Fruit fly (Drosophila melanogaster): ENCODE measurements around the gene CG42564.

The CG42564 gene

DNA sequence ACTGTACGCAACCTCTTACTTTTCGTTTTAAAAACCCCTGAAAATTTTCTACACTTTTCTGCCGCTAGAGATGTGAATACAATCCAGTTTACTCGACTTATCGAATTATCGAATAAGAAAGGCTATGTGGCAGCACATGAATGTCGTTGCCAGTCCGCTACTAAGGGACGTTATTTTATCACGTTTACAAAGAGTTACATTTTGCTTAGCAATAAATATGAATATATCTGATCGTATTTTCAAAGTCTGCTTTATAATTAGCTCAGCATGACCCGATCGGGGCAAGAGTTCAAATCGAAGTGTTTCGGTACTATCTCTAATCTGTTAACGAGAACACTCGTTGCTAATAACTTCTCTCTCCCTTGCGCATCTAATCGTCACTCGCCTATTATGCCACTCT, 6.2 kb upstream of the CG42564 start, which contains the start of gene CG42724 (continued):
- TF ChIP-seq row (GFP tag; IDR thresholded peaks at IDR 0.05), result peak; percentile 89
- peak; percentile 78 for TF ChIP-seq Camta (GFP tag; optimal IDR thresholded peaks at IDR 0.05)
- no peak for TF ChIP-seq hbn (GFP tag; IDR thresholded peaks at IDR 0.05; ENCODE audit: partially characterized antibody)
- no peak for TF ChIP-seq Neu2 (GFP tag; optimal IDR thresholded peaks at IDR 0.05; ENCODE audit: borderline replicate concordance)
- no peak for TF ChIP-seq ftz-f1 (GFP tag; optimal IDR thresholded peaks at IDR 0.05)
- peak; percentile 49 for TF ChIP-seq CG4282 (GFP tag; optimal IDR thresholded peaks at IDR 0.05)
- peak; percentile 60 for TF ChIP-seq CG3163 (GFP tag; optimal IDR thresholded peaks at IDR 0.05)
- no peak for TF ChIP-seq CG31365 (tag; optimal IDR thresholded peaks at IDR 0.05)
- TF ChIP-seq CG13775 (GFP tag; optimal IDR thresholded peaks at IDR 0.05), result peak; percentile 36
- no peak for TF ChIP-seq CG8359 (GFP tag; optimal IDR thresholded peaks at IDR 0.05; ENCODE audit: borderline replicate concordance)
- no peak for TF ChIP-seq abd-A (tag; optimal IDR thresholded peaks at IDR 0.05)
- TF ChIP-seq sim (GFP tag; IDR thresholded peaks at IDR 0.05), result 0 out of 2 replicates have a peak, but pooled peaks have one; percentile 18
- peak; percentile 57; the same call in 1 of the 2 replicates for TF ChIP-seq CG6272 (GFP tag; IDR thresholded peaks at IDR 0.05)
- peak; percentile 9 for TF ChIP-seq bcd (GFP tag; optimal IDR thresholded peaks at IDR 0.05)
- TF ChIP-seq HHEX (GFP tag; optimal IDR thresholded peaks at IDR 0.05), result no peak
- TF ChIP-seq tll (GFP tag; optimal IDR thresholded peaks at IDR 0.05), result no peak
- TF ChIP-seq Dad (GFP tag; optimal IDR thresholded peaks at IDR 0.05), result peak; percentile 55
- no peak for TF ChIP-seq sqz (GFP tag; optimal IDR thresholded peaks at IDR 0.05)
- TF ChIP-seq CG15269 (tag; optimal IDR thresholded peaks at IDR 0.05), result no peak
- TF ChIP-seq klu (GFP tag; IDR thresholded peaks at IDR 0.05), result peak; percentile 21; the same call in 1 of the 2 replicates
- no peak for TF ChIP-seq Asciz (GFP tag; optimal IDR thresholded peaks at IDR 0.05)
- no peak for TF ChIP-seq CG13296 (GFP tag; optimal IDR thresholded peaks at IDR 0.05)
- no peak for TF ChIP-seq Vsx1 (GFP tag; optimal IDR thresholded peaks at IDR 0.05)
- peak; percentile 98 for TF ChIP-seq Ets65A (GFP tag)
- no peak for TF ChIP-seq usp (GFP tag; optimal IDR thresholded peaks at IDR 0.05)
- TF ChIP-seq CG15601 (tag; optimal IDR thresholded peaks at IDR 0.05), result no peak
- TF ChIP-seq CG13894 (tag; optimal IDR thresholded peaks at IDR 0.05), result no peak
- 0 out of 2 replicates have a peak, but pooled peaks have one; percentile 30 for TF ChIP-seq CG17328 (GFP tag; IDR thresholded peaks at IDR 0.05)
- no peak for TF ChIP-seq CG6654 (GFP tag; optimal IDR thresholded peaks at IDR 0.05)
- TF ChIP-seq CG17359 (tag; optimal IDR thresholded peaks at IDR 0.05), result no peak
- peak; percentile 45 for TF ChIP-seq sob (GFP tag; IDR thresholded peaks at IDR 0.05)
- TF ChIP-seq Optix (GFP tag; IDR thresholded peaks at IDR 0.05), result peak; percentile 69
- TF ChIP-seq run (tag; optimal IDR thresholded peaks at IDR 0.05), result no peak
- TF ChIP-seq CG2199 (GFP tag; IDR thresholded peaks at IDR 0.05), result 0 out of 3 replicates have a peak, but pooled peaks have one; percentile 55
- peak; percentile 81 for TF ChIP-seq HLH54F (GFP tag; optimal IDR thresholded peaks at IDR 0.05)
- no peak for TF ChIP-seq CG3407 (GFP tag; optimal IDR thresholded peaks at IDR 0.05)
- TF ChIP-seq Dfd (GFP tag; optimal IDR thresholded peaks at IDR 0.05), result no peak
- no peak for TF ChIP-seq CG6813 (GFP tag; optimal IDR thresholded peaks at IDR 0.05)
- no peak for TF ChIP-seq CG2712 (tag; optimal IDR thresholded peaks at IDR 0.05)
- no peak for TF ChIP-seq lov (optimal IDR thresholded peaks at IDR 0.05)
- 0 out of 3 replicates have a peak, but pooled peaks have one; percentile 32 for TF ChIP-seq lov (GFP tag; IDR thresholded peaks at IDR 0.05)
- 0 out of 2 replicates have a peak, but pooled peaks have one; percentile 30 for TF ChIP-seq CG31224 (GFP tag; IDR thresholded peaks at IDR 0.05)
- TF ChIP-seq CG2120 (GFP tag; optimal IDR thresholded peaks at IDR 0.05), result peak; percentile 84
- TF ChIP-seq CG12769 (tag; optimal IDR thresholded peaks at IDR 0.05), result no peak
- peak; percentile 12 for TF ChIP-seq kay (GFP tag; optimal IDR thresholded peaks at IDR 0.05)
- peak; percentile 46 for TF ChIP-seq esg (GFP tag; conservative IDR thresholded peaks at IDR 0.05)
- TF ChIP-seq mld (GFP tag; IDR thresholded peaks at IDR 0.05; ENCODE audit: partially characterized antibody), result no peak
- no peak for TF ChIP-seq caup (GFP tag; optimal IDR thresholded peaks at IDR 0.05; ENCODE audit: severe bottlenecking)
- TF ChIP-seq CG7963 (GFP tag; IDR thresholded peaks at IDR 0.05; ENCODE audit: partially characterized antibody), result no peak
- peak; percentile 60; the same call in 1 of the 2 replicates for TF ChIP-seq CG11247 (GFP tag; IDR thresholded peaks at IDR 0.05)

All from whole organism, embryonic.